Worm (Caenorhabditis elegans): ENCODE measurements around the gene F01D5.7.

DNA sequence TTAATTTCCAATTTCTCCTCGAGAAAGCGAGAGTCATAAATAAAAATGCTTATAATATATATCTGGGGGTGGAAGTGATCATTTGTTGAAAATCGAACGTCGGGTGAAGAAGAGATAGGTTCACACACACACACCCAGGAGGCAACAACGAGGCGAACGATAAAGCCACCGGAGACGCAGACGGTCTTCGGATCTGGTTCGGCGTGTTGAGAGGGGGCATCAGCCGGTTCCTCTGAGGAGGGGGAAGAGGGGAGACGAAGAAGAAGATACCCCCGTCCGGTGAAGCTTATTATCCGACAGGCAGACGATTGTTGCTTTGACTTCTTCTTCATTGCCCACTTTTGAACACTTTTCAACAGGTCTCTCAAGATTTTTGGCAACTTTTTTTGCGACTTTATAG, 3.7 kb upstream of the F01D5.7 start:
- no peak for TF ChIP-seq unc-62 (GFP tag; optimal IDR thresholded peaks at IDR 0.05)
- no peak for TF ChIP-seq elt-3 (tag; optimal IDR thresholded peaks at IDR 0.05)
- TF ChIP-seq pha-4 (tag; optimal IDR thresholded peaks at IDR 0.05) = no peak
- TF ChIP-seq ces-1 (GFP tag; optimal IDR thresholded peaks at IDR 0.05) = no peak
- TF ChIP-seq elt-1 (tag; optimal IDR thresholded peaks at IDR 0.05; ENCODE audit: borderline replicate concordance, insufficient read depth) = no peak
- no peak for TF ChIP-seq blmp-1 (tag; optimal IDR thresholded peaks at IDR 0.05)
- no peak for TF ChIP-seq lin-32 (GFP tag; optimal IDR thresholded peaks at IDR 0.05)
- TF ChIP-seq nhr-12 (tag; optimal IDR thresholded peaks at IDR 0.05) = no peak
- TF ChIP-seq snpc-4 (tag; optimal IDR thresholded peaks at IDR 0.05) = no peak
- TF ChIP-seq mab-5 (tag; optimal IDR thresholded peaks at IDR 0.05) = no peak
- TF ChIP-seq unc-120 (tag; optimal IDR thresholded peaks at IDR 0.05; ENCODE audit: poor library complexity, severe bottlenecking) = no peak
- TF ChIP-seq lin-13 (tag; optimal IDR thresholded peaks at IDR 0.05) = no peak

Data from whole organism, mixed stage, embryonic.